Worm (Caenorhabditis elegans) whole organism, L3 larva: Measurements from ENCODE around the gene T08D2.6.

Source experiments
- ZK546.5 ChIP-seq: sonication (generic microtip); optimal IDR thresholded peaks from 2 replicates; lab custom pipeline; 2017; ENCODE audit warnings: missing biosample characterization, missing genetic modification characterization
- ama-1 ChIP-seq: fragments of 150-350 bp; optimal IDR thresholded peaks from 2 replicates; lab custom pipeline; 2018
- ceh-82 ChIP-seq: fragments of 150-350 bp; optimal IDR thresholded peaks from 2 replicates; lab custom pipeline; 2014; ENCODE audit warnings: missing biosample characterization, missing genetic modification characterization
- daf-12 ChIP-seq: fragments of 150-350 bp; optimal IDR thresholded peaks from 2 replicates; lab custom pipeline; 2014; ENCODE audit warnings: missing biosample characterization, missing genetic modification reagents, missing genetic modification characterization
- egl-5 ChIP-seq: fragments of 150-350 bp; optimal IDR thresholded peaks from 2 replicates; lab custom pipeline; 2017; ENCODE audit warnings: missing biosample characterization, missing genetic modification reagents, missing genetic modification characterization, inconsistent platforms
- eor-1 ChIP-seq, 2 experiments: fragments of 150-350 bp; optimal IDR thresholded peaks; 2 replicates each; lab custom pipeline; 2014 to 2018; ENCODE audit warnings: missing biosample characterization in 2 of 2, missing genetic modification characterization in 2 of 2
- nhr-25 ChIP-seq: sonication (generic microtip); optimal IDR thresholded peaks from 2 replicates; lab custom pipeline; 2017; ENCODE audit warnings: missing biosample characterization, missing genetic modification characterization
- nhr-43 ChIP-seq: sonication (generic microtip); optimal IDR thresholded peaks from 2 replicates; lab custom pipeline; 2016; ENCODE audit warnings: mild to moderate bottlenecking, missing genetic modification characterization, missing compliant biosample characterization; ENCODE audit not compliant: poor library complexity, severe bottlenecking
- pqm-1 ChIP-seq: fragments of 150-350 bp; optimal IDR thresholded peaks from 2 replicates; lab custom pipeline; 2017; ENCODE audit warnings: missing biosample characterization, missing genetic modification characterization, inconsistent platforms
- sea-2 ChIP-seq: fragments of 150-350 bp; sonication (generic microtip); optimal IDR thresholded peaks from 4 replicates; lab custom pipeline; 2014; ENCODE audit warnings: missing biosample characterization, missing genetic modification reagents, missing genetic modification characterization
- unc-62 ChIP-seq: fragments of 150-350 bp; sonication (generic microtip); optimal IDR thresholded peaks from 4 replicates; lab custom pipeline; 2014; ENCODE audit warnings: missing biosample characterization, missing genetic modification reagents, missing genetic modification characterization

ce11 chrX:192534-192933, 10.6 kb upstream of the T08D2.6 start, which contains the start of gene T08D2.8:
- TF ChIP-seq ceh-82 (tag; lab: Kevin White, UChicago) (no peak), nhr-43 (tag; lab: Kevin White, UChicago) (no peak), pqm-1 (tag; lab: Kevin White, UChicago) (no peak), nhr-25 (tag; lab: Kevin White, UChicago) (no peak), egl-5 (tag; lab: Kevin White, UChicago) (no peak), ZK546.5 (no peak), unc-62 (GFP tag; lab: Kevin White, UChicago) (no peak), daf-12 (no peak), ama-1 (no peak), sea-2 (GFP tag; lab: Kevin White, UChicago) (no peak), eor-1 (tag; optimal IDR thresholded peaks at IDR 0.05; lab: Kevin White, UChicago) (no peak)
